Worm (Caenorhabditis elegans): ENCODE data around the gene nlf-1.

ce11 chrX:1012385-1012866, 4.9 kb downstream of the nlf-1 start:
- TF ChIP-seq ama-1 (optimal IDR thresholded peaks at IDR 0.05) (peak; percentile 90), tbx-2 (tag; optimal IDR thresholded peaks at IDR 0.05) (no peak), sox-4 (tag; optimal IDR thresholded peaks at IDR 0.05) (no peak), skn-1 (tag; optimal IDR thresholded peaks at IDR 0.05) (no peak), ceh-82 (tag; optimal IDR thresholded peaks at IDR 0.05) (no peak), elt-3 (tag; optimal IDR thresholded peaks at IDR 0.05) (no peak), ztf-11 (tag; optimal IDR thresholded peaks at IDR 0.05) (no peak), nhr-237 (tag; optimal IDR thresholded peaks at IDR 0.05) (no peak), C16A3.4 (tag; optimal IDR thresholded peaks at IDR 0.05) (peak; percentile 30), rnt-1 (tag; optimal IDR thresholded peaks at IDR 0.05) (no peak), elt-2 (tag; optimal IDR thresholded peaks at IDR 0.05) (peak; percentile 53)
